Worm (Caenorhabditis elegans): ENCODE measurements around the gene tmd-2.

Gene tmd-2

ce11 chrV:8348959-8349389 lies 14.5 kb downstream of the tmd-2 start (continued):
- TF ChIP-seq mxl-1 (tag; optimal IDR thresholded peaks at IDR 0.05), result no peak
- peak; percentile 84 for TF ChIP-seq lin-54 (GFP tag; optimal IDR thresholded peaks at IDR 0.05)
- peak; percentile 82 for TF ChIP-seq hmg-20 (GFP tag; IDR thresholded peaks at IDR 0.05)
- peak; percentile 65 for TF ChIP-seq atf-7 (tag; optimal IDR thresholded peaks at IDR 0.05)
- no peak for TF ChIP-seq tbx-9 (tag; optimal IDR thresholded peaks at IDR 0.05; ENCODE audit: borderline replicate concordance)
- no peak for TF ChIP-seq ceh-58 (GFP tag; IDR thresholded peaks at IDR 0.05)
- TF ChIP-seq K12H6.12 (tag; optimal IDR thresholded peaks at IDR 0.05), result peak; percentile 28
- TF ChIP-seq ceh-40 (GFP tag; IDR thresholded peaks at IDR 0.05), result no peak
- peak; percentile 98 for TF ChIP-seq snpc-1.3 (tag; optimal IDR thresholded peaks at IDR 0.05; ENCODE audit: insufficient read depth)
- 0 out of 2 replicates have a peak, but pooled peaks have one; percentile 10 for TF ChIP-seq lir-1 (GFP tag; conservative IDR thresholded peaks at IDR 0.05)
- TF ChIP-seq tlf-1 (GFP tag; optimal IDR thresholded peaks at IDR 0.05), result peak; percentile 67
- TF ChIP-seq egl-44 (GFP tag; IDR thresholded peaks at IDR 0.05), result peak; percentile 86
- TF ChIP-seq snpc-3.4 (tag; optimal IDR thresholded peaks at IDR 0.05), result peak; percentile 99
- TF ChIP-seq mcd-1 (GFP tag; IDR thresholded peaks at IDR 0.05), result peak; percentile 86
- no peak for TF ChIP-seq fkh-3 (tag; optimal IDR thresholded peaks at IDR 0.05)
- peak; percentile 95 for TF ChIP-seq rcor-1 (GFP tag; IDR thresholded peaks at IDR 0.05)
- TF ChIP-seq T26A5.8 (tag; optimal IDR thresholded peaks at IDR 0.05), result no peak
- no peak for TF ChIP-seq Y79H2A.3 (GFP tag; conservative IDR thresholded peaks at IDR 0.05)
- peak; percentile 92 for TF ChIP-seq aptf-2 (GFP tag; conservative IDR thresholded peaks at IDR 0.05)
- 0 out of 2 replicates have a peak, but pooled peaks have one; percentile 49 for TF ChIP-seq B0019.2 (GFP tag; conservative IDR thresholded peaks at IDR 0.05)
- TF ChIP-seq F22D6.2 (tag; optimal IDR thresholded peaks at IDR 0.05), result peak; percentile 27
- TF ChIP-seq Y95B8A.8 (GFP tag; IDR thresholded peaks at IDR 0.05), result no peak
- TF ChIP-seq ZK185.1 (tag; optimal IDR thresholded peaks at IDR 0.05; ENCODE audit: poor library complexity, severe bottlenecking), result peak; percentile 70
- TF ChIP-seq nhr-90 (tag; optimal IDR thresholded peaks at IDR 0.05), result peak; percentile 58
- peak; percentile 99 for TF ChIP-seq him-1 (tag; optimal IDR thresholded peaks at IDR 0.05)
- peak; percentile 46 for TF ChIP-seq F52B5.7 (tag; optimal IDR thresholded peaks at IDR 0.05)
- peak; percentile 85 for TF ChIP-seq repo-1 (tag; optimal IDR thresholded peaks at IDR 0.05)
- TF ChIP-seq let-526 (GFP tag; IDR thresholded peaks at IDR 0.05), result 0 out of 2 replicates have a peak, but pooled peaks have one; percentile 12
- TF ChIP-seq dpff-1 (tag; optimal IDR thresholded peaks at IDR 0.05), result no peak
- TF ChIP-seq ztf-3 (GFP tag; optimal IDR thresholded peaks at IDR 0.05), result peak; percentile 15
- TF ChIP-seq dox-1 (GFP tag; IDR thresholded peaks at IDR 0.05), result peak; percentile 96
- TF ChIP-seq nhr-179 (tag; optimal IDR thresholded peaks at IDR 0.05), result peak; percentile 57
- no peak for TF ChIP-seq ztf-6 (GFP tag; IDR thresholded peaks at IDR 0.05)
- peak; percentile 43 to 59 for TF ChIP-seq let-607 (tag; optimal IDR thresholded peaks at IDR 0.05)
- TF ChIP-seq lsy-27 (tag; optimal IDR thresholded peaks at IDR 0.05; ENCODE audit: borderline replicate concordance, insufficient read depth), result no peak
- no peak for TF ChIP-seq F37B4.10 (GFP tag; IDR thresholded peaks at IDR 0.05)
- no peak for TF ChIP-seq ceh-79 (tag; optimal IDR thresholded peaks at IDR 0.05)
- peak; percentile 54 for TF ChIP-seq T07F8.4 (tag; optimal IDR thresholded peaks at IDR 0.05)
- no peak for TF ChIP-seq nfya-2 (GFP tag; IDR thresholded peaks at IDR 0.05)
- peak; percentile 55 for TF ChIP-seq F10E7.11 (tag; optimal IDR thresholded peaks at IDR 0.05)
- no peak for TF ChIP-seq ztf-22 (GFP tag; optimal IDR thresholded peaks at IDR 0.05)
- peak; percentile 66 for TF ChIP-seq madf-8 (GFP tag; conservative IDR thresholded peaks at IDR 0.05)
- TF ChIP-seq ztf-26 (tag; optimal IDR thresholded peaks at IDR 0.05), result no peak
- 0 out of 2 replicates have a peak, but pooled peaks have one; percentile 25 for TF ChIP-seq C06A6.2 (GFP tag; conservative IDR thresholded peaks at IDR 0.05)
- TF ChIP-seq pha-4 (tag; optimal IDR thresholded peaks at IDR 0.05), result no peak
- TF ChIP-seq attf-6 (GFP tag; IDR thresholded peaks at IDR 0.05), result peak; percentile 95; the same call in 1 of the 2 replicates
- TF ChIP-seq hrde-1 (tag; optimal IDR thresholded peaks at IDR 0.05; ENCODE audit: borderline replicate concordance), result peak; percentile 89
- 0 out of 2 replicates have a peak, but pooled peaks have one; percentile 56 for TF ChIP-seq ztf-28 (GFP tag; IDR thresholded peaks at IDR 0.05)

Data from whole organism, young adult.